Fruit fly (Drosophila melanogaster) whole organism, pupa: ENCODE data around the gene ApepP.

Source experiments
- CG12605 ChIP-seq: fragments of 200-800 bp; sonication (Bioruptor generic); IDR thresholded peaks from 2 replicates; pipeline ENCODE4 v1.3.6; 2022; ENCODE audit warnings: missing biosample characterization, missing genetic modification characterization
- CG13204 ChIP-seq: fragments of 200-800 bp; sonication (Bioruptor generic); optimal IDR thresholded peaks from 2 replicates; lab custom pipeline; 2018; ENCODE audit warnings: missing biosample characterization, mild to moderate bottlenecking, missing genetic modification characterization, moderate library complexity
- Pif1B ChIP-seq: fragments of 200-800 bp; sonication (Bioruptor generic); optimal IDR thresholded peaks from 3 replicates; lab custom pipeline; 2016; ENCODE audit warnings: missing biosample characterization, missing genetic modification characterization
- Snoo ChIP-seq: fragments of 200-800 bp; sonication (Bioruptor generic); optimal IDR thresholded peaks from 3 replicates; lab custom pipeline; 2017; ENCODE audit warnings: missing biosample characterization, mild to moderate bottlenecking, missing genetic modification characterization, inconsistent platforms

DNA sequence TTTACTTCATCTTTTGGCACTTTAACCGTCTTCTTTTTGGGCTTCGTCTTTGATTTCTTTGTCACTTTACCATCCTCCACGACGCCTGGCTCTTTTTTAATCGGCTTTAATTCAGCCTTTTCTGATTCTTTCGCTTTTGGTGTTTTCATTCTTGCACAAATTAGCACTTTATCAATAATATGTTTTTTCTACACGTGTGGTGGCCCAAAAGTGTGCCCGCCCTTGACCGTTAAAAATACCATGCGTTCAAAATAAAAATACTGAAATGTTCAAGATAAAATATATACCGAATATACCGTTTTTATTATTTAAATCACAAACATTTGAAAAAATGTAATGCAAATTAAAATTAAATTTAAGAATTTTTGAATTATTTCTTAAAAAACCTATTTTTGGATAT is 8.2 kb downstream of the ApepP start, which contains the start of gene CG12288:
- TF ChIP-seq CG12605 (GFP tag; lab: Robert Waterston, UW) (no peak), Snoo (tag; lab: Kevin White, UChicago) (no peak), Pif1B (GFP tag; lab: Kevin White, UChicago) (no peak), CG13204 (GFP tag; lab: Kevin White, UChicago) (no peak)
